Fruit fly (Drosophila melanogaster) whole organism, adult: Measurements from ENCODE around the gene Sdhaf3.

Experiments used
- CG11617 ChIP-seq: fragments of 200-800 bp; sonication (Bioruptor generic); optimal IDR thresholded peaks from 2 replicates; lab custom pipeline; 2017; ENCODE audit warnings: mild to moderate bottlenecking, missing biosample characterization, missing genetic modification reagents, missing genetic modification characterization
- CG12768 ChIP-seq: fragments of 200-800 bp; sonication (Bioruptor generic); optimal IDR thresholded peaks from 2 replicates; lab custom pipeline; 2017; ENCODE audit warnings: missing biosample characterization, missing genetic modification characterization, mild to moderate bottlenecking, moderate library complexity, missing genetic modification reagents
- CG14711 ChIP-seq: fragments of 200-800 bp; sonication (Bioruptor generic); optimal IDR thresholded peaks from 2 replicates; lab custom pipeline; 2018; ENCODE audit warnings: missing biosample characterization, mild to moderate bottlenecking, missing genetic modification characterization, moderate library complexity
- CG1620 ChIP-seq: fragments of 200-800 bp; sonication (Bioruptor generic); optimal IDR thresholded peaks from 2 replicates; lab custom pipeline; 2016; ENCODE audit warnings: missing biosample characterization, missing genetic modification characterization
- CG33017 ChIP-seq: fragments of 200-800 bp; sonication (Bioruptor generic); optimal IDR thresholded peaks from 2 replicates; lab custom pipeline; 2018; ENCODE audit warnings: missing biosample characterization, mild to moderate bottlenecking, missing genetic modification characterization, moderate library complexity
- CG5204 ChIP-seq: fragments of 200-800 bp; sonication (Bioruptor generic); optimal IDR thresholded peaks from 2 replicates; lab custom pipeline; 2016; ENCODE audit warnings: missing biosample characterization, missing genetic modification characterization
- CG7045 ChIP-seq: fragments of 200-800 bp; sonication (Bioruptor generic); optimal IDR thresholded peaks from 2 replicates; lab custom pipeline; 2017; ENCODE audit warnings: missing biosample characterization, mild to moderate bottlenecking, missing genetic modification characterization
- CG7101 ChIP-seq: fragments of 200-800 bp; sonication (Bioruptor generic); optimal IDR thresholded peaks from 2 replicates; lab custom pipeline; 2018; ENCODE audit warnings: missing biosample characterization, mild to moderate bottlenecking, missing genetic modification characterization, moderate library complexity
- Clk ChIP-seq: fragments of 200-800 bp; sonication (Bioruptor generic); optimal IDR thresholded peaks from 2 replicates; lab custom pipeline; 2017; ENCODE audit warnings: missing biosample characterization, missing genetic modification characterization
- Crg-1 ChIP-seq: fragments of 200-800 bp; sonication (Bioruptor generic); optimal IDR thresholded peaks from 2 replicates; lab custom pipeline; 2016; ENCODE audit warnings: missing biosample characterization, missing genetic modification characterization
- Hr96 ChIP-seq: fragments of 200-800 bp; sonication (Bioruptor generic); optimal IDR thresholded peaks from 2 replicates; lab custom pipeline; 2016; ENCODE audit warnings: missing biosample characterization, missing genetic modification characterization
- Mnt ChIP-seq: fragments of 200-800 bp; sonication (Bioruptor generic); optimal IDR thresholded peaks from 2 replicates; lab custom pipeline; 2016; ENCODE audit warnings: missing biosample characterization, mild to moderate bottlenecking, missing genetic modification characterization
- bab1 ChIP-seq: fragments of 200-800 bp; sonication (Bioruptor generic); optimal IDR thresholded peaks from 3 replicates; lab custom pipeline; 2019; ENCODE audit warnings: missing biosample characterization, mild to moderate bottlenecking, missing genetic modification characterization, moderate library complexity
- cic ChIP-seq: fragments of 200-800 bp; sonication (Bioruptor generic); optimal IDR thresholded peaks from 2 replicates; lab custom pipeline; 2017; ENCODE audit warnings: missing biosample characterization, mild to moderate bottlenecking, missing genetic modification characterization, moderate library complexity
- cnc ChIP-seq, 2 experiments: fragments of >200 bp; optimal IDR thresholded peaks; 2 replicates each; lab custom pipeline; 2017
- kay ChIP-seq: fragments of 200-800 bp; sonication (Bioruptor generic); peaks from one replicate; lab custom pipeline; 2016; ENCODE audit warnings: missing biosample characterization, missing genetic modification characterization, borderline replicate concordance
- ovo ChIP-seq: fragments of 200-800 bp; sonication (Bioruptor generic); optimal IDR thresholded peaks from 2 replicates; lab custom pipeline; 2016; ENCODE audit warnings: missing biosample characterization, missing genetic modification characterization
- pad ChIP-seq: fragments of 200-800 bp; sonication (Bioruptor generic); optimal IDR thresholded peaks from 3 replicates; lab custom pipeline; 2017; ENCODE audit warnings: missing biosample characterization, missing genetic modification characterization, mild to moderate bottlenecking, moderate library complexity, missing genetic modification reagents
- tj ChIP-seq: fragments of 200-800 bp; sonication (Bioruptor generic); optimal IDR thresholded peaks from 3 replicates; lab custom pipeline; 2017; ENCODE audit warnings: missing biosample characterization, mild to moderate bottlenecking, missing genetic modification characterization, moderate library complexity
- toe ChIP-seq: fragments of 200-800 bp; sonication (Bioruptor generic); optimal IDR thresholded peaks from 2 replicates; lab custom pipeline; 2016; ENCODE audit warnings: missing biosample characterization, missing genetic modification characterization

Gene Sdhaf3

dm6 chr3R:16482276-16482675, at the start of gene Sdhaf3:
Gene Sdhaf3 (minus strand): TSS chr3R:16482452.
- TF ChIP-seq toe (peak; percentile 13), cic (GFP tag; lab: Kevin White, UChicago) (no peak), Clk (GFP tag; lab: Kevin White, UChicago) (no peak), Mnt (peak; percentile 2), kay (GFP tag; lab: Kevin White, UChicago) (peak; percentile 82), CG5204 (peak; percentile 15), CG7101 (peak; percentile 0), Crg-1 (GFP tag; lab: Kevin White, UChicago) (peak; percentile 39), CG1620 (GFP tag; lab: Kevin White, UChicago) (peak; percentile 29)

- no peak for TF ChIP-seq bab1
- no peak for TF ChIP-seq CG5204
- TF ChIP-seq CG7101: no peak
- TF ChIP-seq CG11617 (GFP tag; lab: Kevin White, UChicago): no peak
- TF ChIP-seq tj: no peak
- no peak for TF ChIP-seq CG7045 (GFP tag; lab: Kevin White, UChicago)
- no peak for TF ChIP-seq CG14711 (tag; lab: Kevin White, UChicago)
- TF ChIP-seq Clk (GFP tag; lab: Kevin White, UChicago): no peak
- no peak for TF ChIP-seq pad (GFP tag; lab: Kevin White, UChicago)
- TF ChIP-seq Hr96 (GFP tag; lab: Kevin White, UChicago): no peak
- TF ChIP-seq cic (GFP tag; lab: Kevin White, UChicago): no peak
- TF ChIP-seq toe: no peak
- no peak for TF ChIP-seq cnc (optimal IDR thresholded peaks at IDR 0.05; lab: Kevin White, UChicago)
- TF ChIP-seq ovo: no peak
- no peak for TF ChIP-seq CG1620 (GFP tag; lab: Kevin White, UChicago)
- TF ChIP-seq CG33017: no peak
- no peak for TF ChIP-seq Crg-1 (GFP tag; lab: Kevin White, UChicago)
- no peak for TF ChIP-seq CG12768
- TF ChIP-seq kay (GFP tag; lab: Kevin White, UChicago): no peak
Observed at dm6 chr3R:16530424-16530823, 48.2 kb upstream of the Sdhaf3 start.

dm6 chr3R:16528429-16528828, 46.2 kb upstream of the Sdhaf3 start:
- TF ChIP-seq CG5204 (no peak), CG7045 (GFP tag; lab: Kevin White, UChicago) (no peak), Crg-1 (GFP tag; lab: Kevin White, UChicago) (no peak), cnc (optimal IDR thresholded peaks at IDR 0.05; lab: Kevin White, UChicago) (no peak), CG1620 (GFP tag; lab: Kevin White, UChicago) (no peak), ovo (no peak), bab1 (no peak), kay (GFP tag; lab: Kevin White, UChicago) (no peak), CG14711 (tag; lab: Kevin White, UChicago) (no peak), CG12768 (no peak), CG11617 (GFP tag; lab: Kevin White, UChicago) (no peak), cic (GFP tag; lab: Kevin White, UChicago) (no peak), CG33017 (no peak)

- TF ChIP-seq Hr96 (GFP tag; lab: Kevin White, UChicago) (no peak), cnc (optimal IDR thresholded peaks at IDR 0.05; lab: Kevin White, UChicago) (no peak), ovo (no peak)
Observed at dm6 chr3R:16526697-16527370, 44.6 kb upstream of the Sdhaf3 start.

dm6 chr3R:16526256-16526655, 44.0 kb upstream of the Sdhaf3 start:
- TF ChIP-seq kay (GFP tag; lab: Kevin White, UChicago) (no peak), CG7045 (GFP tag; lab: Kevin White, UChicago) (no peak), pad (GFP tag; lab: Kevin White, UChicago) (no peak), cnc (optimal IDR thresholded peaks at IDR 0.05; lab: Kevin White, UChicago) (no peak), CG14711 (tag; lab: Kevin White, UChicago) (no peak), ovo (no peak), bab1 (no peak), CG1620 (GFP tag; lab: Kevin White, UChicago) (no peak), Crg-1 (GFP tag; lab: Kevin White, UChicago) (no peak), Hr96 (GFP tag; lab: Kevin White, UChicago) (no peak), CG33017 (no peak), tj (no peak), CG12768 (no peak), CG7101 (no peak), Clk (GFP tag; lab: Kevin White, UChicago) (no peak), Mnt (no peak)

- no peak for TF ChIP-seq Clk (GFP tag; lab: Kevin White, UChicago)
Observed at dm6 chr3R:16525555-16525954, 43.3 kb upstream of the Sdhaf3 start.

dm6 chr3R:16524593-16525111, 42.4 kb upstream of the Sdhaf3 start:
- TF ChIP-seq Clk (GFP tag; lab: Kevin White, UChicago) (no peak), kay (GFP tag; lab: Kevin White, UChicago) (peak; percentile 32)
